Worm (Caenorhabditis elegans): ENCODE measurements around the gene srh-142.

srh-142 gene

ce11 chrV:16458714-16459113 lies 2.1 kb downstream of the srh-142 start, which contains the start of gene str-15:
TSS of gene str-15 (minus strand) at chrV:16458814.
- TF ChIP-seq sem-2 (GFP tag; optimal IDR thresholded peaks at IDR 0.05), result no peak
- no peak for TF ChIP-seq tbx-8 (GFP tag; optimal IDR thresholded peaks at IDR 0.05)
- no peak for TF ChIP-seq unc-39 (tag; optimal IDR thresholded peaks at IDR 0.05)
- no peak for TF ChIP-seq pha-4 (tag; optimal IDR thresholded peaks at IDR 0.05)
- TF ChIP-seq snpc-4 (tag; optimal IDR thresholded peaks at IDR 0.05), result no peak
- no peak for TF ChIP-seq ceh-83 (GFP tag; optimal IDR thresholded peaks at IDR 0.05)
- no peak for TF ChIP-seq nhr-28 (tag; optimal IDR thresholded peaks at IDR 0.05)
- TF ChIP-seq flh-1 (GFP tag; optimal IDR thresholded peaks at IDR 0.05), result no peak
- no peak for TF ChIP-seq lin-32 (GFP tag; optimal IDR thresholded peaks at IDR 0.05)

- no peak for TF ChIP-seq blmp-1 (tag; optimal IDR thresholded peaks at IDR 0.05)
- TF ChIP-seq nhr-76 (tag; optimal IDR thresholded peaks at IDR 0.05), result no peak
- no peak for TF ChIP-seq elt-1 (tag; optimal IDR thresholded peaks at IDR 0.05; ENCODE audit: borderline replicate concordance, insufficient read depth)
- no peak for TF ChIP-seq flh-1 (GFP tag; optimal IDR thresholded peaks at IDR 0.05)
- TF ChIP-seq snpc-4 (tag; optimal IDR thresholded peaks at IDR 0.05), result no peak
- TF ChIP-seq nhr-237 (tag; optimal IDR thresholded peaks at IDR 0.05), result no peak
- TF ChIP-seq nhr-2 (tag; optimal IDR thresholded peaks at IDR 0.05), result no peak
- no peak for TF ChIP-seq unc-120 (tag; optimal IDR thresholded peaks at IDR 0.05; ENCODE audit: poor library complexity, severe bottlenecking)
- TF ChIP-seq ces-1 (GFP tag; optimal IDR thresholded peaks at IDR 0.05), result no peak
- TF ChIP-seq bed-3 (GFP tag; optimal IDR thresholded peaks at IDR 0.05), result no peak
- no peak for TF ChIP-seq ceh-83 (GFP tag; optimal IDR thresholded peaks at IDR 0.05)
- TF ChIP-seq cnd-1 (tag; optimal IDR thresholded peaks at IDR 0.05), result no peak
- TF ChIP-seq mls-2 (tag; optimal IDR thresholded peaks at IDR 0.05), result no peak
- TF ChIP-seq nhr-28 (tag; optimal IDR thresholded peaks at IDR 0.05), result no peak
- TF ChIP-seq mep-1 (tag; optimal IDR thresholded peaks at IDR 0.05), result no peak
- no peak for TF ChIP-seq unc-39 (tag; optimal IDR thresholded peaks at IDR 0.05)
- TF ChIP-seq mab-5 (tag; optimal IDR thresholded peaks at IDR 0.05), result no peak
Measured at ce11 chrV:16455065-16455464, 5.7 kb downstream of the srh-142 start, which contains the start of gene str-14. TSS of gene str-14 (minus strand) at chrV:16455165.

- no peak for TF ChIP-seq mab-5 (tag; optimal IDR thresholded peaks at IDR 0.05)
- no peak for TF ChIP-seq bed-3 (GFP tag; optimal IDR thresholded peaks at IDR 0.05)
- no peak for TF ChIP-seq mep-1 (tag; optimal IDR thresholded peaks at IDR 0.05)
- no peak for TF ChIP-seq M03D4.4 (tag; optimal IDR thresholded peaks at IDR 0.05)
- no peak for TF ChIP-seq nhr-76 (tag; optimal IDR thresholded peaks at IDR 0.05)
- TF ChIP-seq hlh-1 (tag; optimal IDR thresholded peaks at IDR 0.05), result no peak
- no peak for TF ChIP-seq drap-1 (GFP tag; optimal IDR thresholded peaks at IDR 0.05)
- TF ChIP-seq snpc-4 (tag; optimal IDR thresholded peaks at IDR 0.05), result no peak
- no peak for TF ChIP-seq pha-4 (tag; optimal IDR thresholded peaks at IDR 0.05)
- no peak for TF ChIP-seq elt-3 (tag; optimal IDR thresholded peaks at IDR 0.05)
- TF ChIP-seq ceh-43 (GFP tag; optimal IDR thresholded peaks at IDR 0.05), result no peak
- no peak for TF ChIP-seq ceh-83 (GFP tag; optimal IDR thresholded peaks at IDR 0.05)
- TF ChIP-seq zip-8 (tag; optimal IDR thresholded peaks at IDR 0.05), result no peak
- no peak for TF ChIP-seq ztf-11 (tag; optimal IDR thresholded peaks at IDR 0.05)
- no peak for TF ChIP-seq nhr-28 (tag; optimal IDR thresholded peaks at IDR 0.05)
- TF ChIP-seq ceh-39 (tag; optimal IDR thresholded peaks at IDR 0.05), result no peak
- TF ChIP-seq cnd-1 (tag; optimal IDR thresholded peaks at IDR 0.05), result no peak
- no peak for TF ChIP-seq ham-2 (GFP tag; optimal IDR thresholded peaks at IDR 0.05)
Measured at ce11 chrV:16447735-16448134, 13.0 kb downstream of the srh-142 start, which contains the start of gene T08G3.13. TSS of gene T08G3.13 (plus strand) at chrV:16448035.

ce11 chrV:16446191-16446590 lies 14.6 kb downstream of the srh-142 start:
- no peak for TF ChIP-seq lin-13 (tag; optimal IDR thresholded peaks at IDR 0.05)
- no peak for TF ChIP-seq nhr-237 (tag; optimal IDR thresholded peaks at IDR 0.05)
- no peak for TF ChIP-seq nhr-28 (tag; optimal IDR thresholded peaks at IDR 0.05)
- TF ChIP-seq lin-32 (GFP tag; optimal IDR thresholded peaks at IDR 0.05), result no peak
- TF ChIP-seq hlh-1 (tag; optimal IDR thresholded peaks at IDR 0.05), result no peak
- TF ChIP-seq zip-8 (tag; optimal IDR thresholded peaks at IDR 0.05), result no peak
- no peak for TF ChIP-seq drap-1 (GFP tag; optimal IDR thresholded peaks at IDR 0.05)
- TF ChIP-seq elt-3 (tag; optimal IDR thresholded peaks at IDR 0.05), result no peak
- TF ChIP-seq bed-3 (GFP tag; optimal IDR thresholded peaks at IDR 0.05), result no peak
- no peak for TF ChIP-seq unc-39 (tag; optimal IDR thresholded peaks at IDR 0.05)
- no peak for TF ChIP-seq nhr-2 (tag; optimal IDR thresholded peaks at IDR 0.05)
- no peak for TF ChIP-seq sptf-1 (tag; optimal IDR thresholded peaks at IDR 0.05)
- TF ChIP-seq sem-2 (GFP tag; optimal IDR thresholded peaks at IDR 0.05), result no peak
- TF ChIP-seq tbx-8 (GFP tag; optimal IDR thresholded peaks at IDR 0.05), result no peak
- TF ChIP-seq cnd-1 (tag; optimal IDR thresholded peaks at IDR 0.05), result no peak
- no peak for TF ChIP-seq M03D4.4 (tag; optimal IDR thresholded peaks at IDR 0.05)
- TF ChIP-seq unc-62 (GFP tag; optimal IDR thresholded peaks at IDR 0.05), result no peak
- TF ChIP-seq pha-4 (tag; optimal IDR thresholded peaks at IDR 0.05), result no peak
- no peak for TF ChIP-seq ceh-83 (GFP tag; optimal IDR thresholded peaks at IDR 0.05)
- TF ChIP-seq flh-1 (GFP tag; optimal IDR thresholded peaks at IDR 0.05), result no peak

Data from whole organism, mixed stage, embryonic.